Worm (Caenorhabditis elegans): Measurements from ENCODE around the gene cgh-1.

cgh-1 gene

DNA sequence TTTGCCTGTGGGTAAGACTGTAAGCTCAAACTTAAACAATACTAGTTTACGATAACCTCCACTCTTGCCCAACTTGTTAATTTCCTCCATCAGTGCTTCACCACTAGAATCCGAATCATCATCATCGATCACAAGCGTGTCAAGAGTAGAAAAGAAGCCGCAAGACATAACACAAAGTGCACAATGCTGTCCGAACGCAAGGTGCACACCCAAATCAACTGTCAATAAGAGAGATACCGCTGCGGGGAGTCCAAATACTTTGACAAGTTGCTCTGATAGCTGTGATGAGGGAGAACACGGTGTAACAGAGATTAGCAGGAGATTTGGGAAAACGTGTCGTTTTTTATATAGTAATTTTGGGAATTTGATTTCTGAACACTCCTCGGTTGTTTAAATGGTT, 33.8 kb upstream of the cgh-1 start:
- no peak for TF ChIP-seq ztf-4 (tag; optimal IDR thresholded peaks at IDR 0.05)
- no peak for TF ChIP-seq nhr-237 (tag; optimal IDR thresholded peaks at IDR 0.05)
- TF ChIP-seq nhr-10 (tag; optimal IDR thresholded peaks at IDR 0.05): no peak
- no peak for TF ChIP-seq lsy-2 (tag; optimal IDR thresholded peaks at IDR 0.05)
- no peak for TF ChIP-seq ZK546.5 (tag; optimal IDR thresholded peaks at IDR 0.05)
- TF ChIP-seq elt-1 (tag; optimal IDR thresholded peaks at IDR 0.05): no peak
- TF ChIP-seq nhr-12 (tag; optimal IDR thresholded peaks at IDR 0.05): no peak
- no peak for TF ChIP-seq gmeb-1 (tag; optimal IDR thresholded peaks at IDR 0.05)
- TF ChIP-seq unc-55 (GFP tag; optimal IDR thresholded peaks at IDR 0.05): no peak
- TF ChIP-seq lin-39 (tag; optimal IDR thresholded peaks at IDR 0.05): no peak
- no peak for TF ChIP-seq skn-1 (tag; optimal IDR thresholded peaks at IDR 0.05)
- no peak for TF ChIP-seq zag-1 (tag; optimal IDR thresholded peaks at IDR 0.05)

- TF ChIP-seq lsy-2 (tag; optimal IDR thresholded peaks at IDR 0.05) (peak in 1 of 2 experiments; percentile 19), ztf-4 (tag; optimal IDR thresholded peaks at IDR 0.05) (no peak), C34F6.9 (tag; optimal IDR thresholded peaks at IDR 0.05) (no peak), nhr-25 (tag; optimal IDR thresholded peaks at IDR 0.05) (no peak)
Observed at ce11 chrIII:7530830-7531229, 33.2 kb upstream of the cgh-1 start.

DNA sequence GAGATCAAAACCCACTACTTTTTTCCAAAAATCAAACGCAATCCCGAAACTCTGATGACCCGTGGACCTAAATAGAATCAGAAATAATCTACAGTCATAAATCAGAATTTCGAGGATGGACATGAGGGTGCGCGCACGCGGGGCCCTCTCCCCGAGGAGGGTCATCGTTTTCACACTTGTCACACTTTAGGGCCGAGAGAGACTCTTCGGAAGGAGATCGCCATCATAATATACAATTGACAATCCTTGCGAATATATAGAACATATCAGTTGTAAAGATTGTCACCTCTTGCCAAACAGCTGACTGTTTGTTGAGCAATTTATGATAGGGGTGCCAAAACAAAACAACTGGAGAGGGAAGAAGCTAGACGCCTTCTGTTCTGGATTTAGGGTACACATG, 32.5 kb upstream of the cgh-1 start:
- no peak for TF ChIP-seq F13H6.1 (tag; optimal IDR thresholded peaks at IDR 0.05)
- TF ChIP-seq R02D3.7 (tag; optimal IDR thresholded peaks at IDR 0.05): no peak
- TF ChIP-seq mab-5 (tag; optimal IDR thresholded peaks at IDR 0.05): peak; percentile 8

- TF ChIP-seq aly-2 (tag; optimal IDR thresholded peaks at IDR 0.05) (no peak), unc-62 (GFP tag; optimal IDR thresholded peaks at IDR 0.05) (no peak), lsy-2 (tag; optimal IDR thresholded peaks at IDR 0.05) (peak in 1 of 2 experiments; percentile 64), R02D3.7 (tag; optimal IDR thresholded peaks at IDR 0.05) (no peak)
Observed at ce11 chrIII:7526974-7527466, 29.4 kb upstream of the cgh-1 start.

- TF ChIP-seq sma-9 (GFP tag; optimal IDR thresholded peaks at IDR 0.05): no peak
- TF ChIP-seq sma-9 (tag; optimal IDR thresholded peaks at IDR 0.05): no peak
- TF ChIP-seq C34F6.9 (tag; optimal IDR thresholded peaks at IDR 0.05): no peak
- TF ChIP-seq elt-3 (tag; optimal IDR thresholded peaks at IDR 0.05): no peak
- no peak for TF ChIP-seq gmeb-1 (tag; optimal IDR thresholded peaks at IDR 0.05)
- no peak for TF ChIP-seq Y55F3AM.14 (GFP tag; optimal IDR thresholded peaks at IDR 0.05)
- TF ChIP-seq R02D3.7 (tag; optimal IDR thresholded peaks at IDR 0.05): no peak
- no peak for TF ChIP-seq aly-2 (tag; optimal IDR thresholded peaks at IDR 0.05)
- TF ChIP-seq snpc-4 (tag; optimal IDR thresholded peaks at IDR 0.05): no peak
- no peak for TF ChIP-seq egl-27 (tag; optimal IDR thresholded peaks at IDR 0.05)
- no peak for TF ChIP-seq ztf-4 (tag; optimal IDR thresholded peaks at IDR 0.05)
- TF ChIP-seq nhr-129 (tag; optimal IDR thresholded peaks at IDR 0.05): peak; percentile 46
- peak; percentile 18 for TF ChIP-seq unc-55 (GFP tag; optimal IDR thresholded peaks at IDR 0.05)
- no peak for TF ChIP-seq ztf-11 (tag; optimal IDR thresholded peaks at IDR 0.05)
- no peak for TF ChIP-seq ZK546.5 (tag; optimal IDR thresholded peaks at IDR 0.05)
- TF ChIP-seq dmd-4 (tag; optimal IDR thresholded peaks at IDR 0.05): no peak
- TF ChIP-seq ama-1 (optimal IDR thresholded peaks at IDR 0.05): no peak
- no peak for TF ChIP-seq lin-13 (GFP tag; optimal IDR thresholded peaks at IDR 0.05)
- no peak for TF ChIP-seq blmp-1 (tag; optimal IDR thresholded peaks at IDR 0.05; ENCODE audit: insufficient read depth)
- no peak for TF ChIP-seq mdl-1 (tag; optimal IDR thresholded peaks at IDR 0.05)
- no peak for TF ChIP-seq nhr-23 (tag; optimal IDR thresholded peaks at IDR 0.05)
- no peak for TF ChIP-seq ztf-1 (GFP tag; conservative IDR thresholded peaks at IDR 0.05)
- TF ChIP-seq crh-2 (tag; optimal IDR thresholded peaks at IDR 0.05): no peak
- no peak for TF ChIP-seq nhr-10 (tag; optimal IDR thresholded peaks at IDR 0.05)
- TF ChIP-seq alr-1 (tag; optimal IDR thresholded peaks at IDR 0.05): no peak
- TF ChIP-seq lsy-2 (tag; optimal IDR thresholded peaks at IDR 0.05): peak; percentile 17 to 86
- no peak for TF ChIP-seq skn-1 (tag; optimal IDR thresholded peaks at IDR 0.05)
- no peak for TF ChIP-seq nhr-11 (tag; optimal IDR thresholded peaks at IDR 0.05)
- peak; percentile 63 for TF ChIP-seq mab-5 (tag; optimal IDR thresholded peaks at IDR 0.05)
- no peak for TF ChIP-seq fos-1 (tag; optimal IDR thresholded peaks at IDR 0.05)
Observed at ce11 chrIII:7524830-7525344, 27.3 kb upstream of the cgh-1 start.
